Fruit fly (Drosophila melanogaster): ENCODE measurements around the gene CG31697.

Gene CG31697

dm6 chr2L:19571574-19572495 is 36.6 kb downstream of the CG31697 start (continued):
- peak; percentile 50; the same call in 2 of the 3 replicates for TF ChIP-seq CG6791 (GFP tag; IDR thresholded peaks at IDR 0.05; ENCODE audit: partially characterized antibody)
- peak; percentile 98 for TF ChIP-seq cg (GFP tag; optimal IDR thresholded peaks at IDR 0.05)
- no peak for TF ChIP-seq CG30403 (GFP tag; optimal IDR thresholded peaks at IDR 0.05)
- no peak for TF ChIP-seq CG1602 (GFP tag; optimal IDR thresholded peaks at IDR 0.05)
- no peak for TF ChIP-seq CG6175 (GFP tag; IDR thresholded peaks at IDR 0.05)
- TF ChIP-seq CG12659 (GFP tag; optimal IDR thresholded peaks at IDR 0.05), result no peak
- no peak for TF ChIP-seq phol (tag; optimal IDR thresholded peaks at IDR 0.05)
- TF ChIP-seq Trl (optimal IDR thresholded peaks at IDR 0.05), result peak; percentile 87 to 98
- peak; percentile 28 for TF ChIP-seq Trl (GFP tag; optimal IDR thresholded peaks at IDR 0.05)
- peak; percentile 94 for TF ChIP-seq sqz (GFP tag; optimal IDR thresholded peaks at IDR 0.05)
- TF ChIP-seq Ada2b (GFP tag; IDR thresholded peaks at IDR 0.05), result no peak
- no peak for TF ChIP-seq twi (tag; optimal IDR thresholded peaks at IDR 0.05)
- TF ChIP-seq hkb (optimal IDR thresholded peaks at IDR 0.05), result peak; percentile 51
- TF ChIP-seq hkb (GFP tag; IDR thresholded peaks at IDR 0.05), result peak; percentile 77
- TF ChIP-seq sd (tag; optimal IDR thresholded peaks at IDR 0.05), result peak; percentile 100
- no peak for TF ChIP-seq Asciz (GFP tag; optimal IDR thresholded peaks at IDR 0.05)
- TF ChIP-seq CG12391 (tag; optimal IDR thresholded peaks at IDR 0.05), result no peak
- no peak for TF ChIP-seq E2f2 (GFP tag; IDR thresholded peaks at IDR 0.05)
- peak; percentile 40 for TF ChIP-seq HmgZ (tag; optimal IDR thresholded peaks at IDR 0.05)
- TF ChIP-seq CG12299 (tag; optimal IDR thresholded peaks at IDR 0.05), result no peak
- TF ChIP-seq CG3163 (GFP tag; optimal IDR thresholded peaks at IDR 0.05), result peak; percentile 45
- TF ChIP-seq pita (GFP tag; optimal IDR thresholded peaks at IDR 0.05), result peak; percentile 46
- TF ChIP-seq CG9932 (GFP tag; IDR thresholded peaks at IDR 0.05), result no peak
- peak; percentile 69 for TF ChIP-seq vvl (GFP tag; IDR thresholded peaks at IDR 0.05)
- no peak for TF ChIP-seq CG7987 (GFP tag; optimal IDR thresholded peaks at IDR 0.05)
- no peak for TF ChIP-seq dysf (GFP tag; IDR thresholded peaks at IDR 0.05)
- TF ChIP-seq fd64A (GFP tag; optimal IDR thresholded peaks at IDR 0.05), result no peak
- TF ChIP-seq nau (GFP tag; optimal IDR thresholded peaks at IDR 0.05), result no peak
- peak; percentile 0 for TF ChIP-seq Ssrp (tag; optimal IDR thresholded peaks at IDR 0.05)
- TF ChIP-seq mirr (GFP tag; optimal IDR thresholded peaks at IDR 0.05), result no peak
- TF ChIP-seq CG32532 (GFP tag; IDR thresholded peaks at IDR 0.05), result 0 out of 2 replicates have a peak, but pooled peaks have one; percentile 17
- peak; percentile 79 for TF ChIP-seq CG10431 (GFP tag; optimal IDR thresholded peaks at IDR 0.05)
- peak; percentile 76; the same call in 2 of the 3 replicates for TF ChIP-seq z (GFP tag; IDR thresholded peaks at IDR 0.05)
- peak; percentile 39 for TF ChIP-seq CG17829 (tag; optimal IDR thresholded peaks at IDR 0.05)
- TF ChIP-seq CG12155 (GFP tag; optimal IDR thresholded peaks at IDR 0.05), result no peak
- peak; percentile 31; the same call in 1 of the 2 replicates for TF ChIP-seq unc-4 (GFP tag; IDR thresholded peaks at IDR 0.05; ENCODE audit: partially characterized antibody)
- no peak for TF ChIP-seq Awh (GFP tag; IDR thresholded peaks at IDR 0.05)
- TF ChIP-seq MTF-1 (GFP tag; optimal IDR thresholded peaks at IDR 0.05; ENCODE audit: borderline replicate concordance), result no peak
- TF ChIP-seq TFAM (GFP tag; optimal IDR thresholded peaks at IDR 0.05), result no peak
- TF ChIP-seq cato (GFP tag; optimal IDR thresholded peaks at IDR 0.05; ENCODE audit: borderline replicate concordance), result no peak
- peak; percentile 32; the same call in 1 of the 3 replicates for TF ChIP-seq ci (GFP tag; IDR thresholded peaks at IDR 0.05)
- TF ChIP-seq tx (GFP tag; optimal IDR thresholded peaks at IDR 0.05), result no peak
- TF ChIP-seq sens-2 (GFP tag; IDR thresholded peaks at IDR 0.05), result no peak
- no peak for TF ChIP-seq CG4730 (GFP tag; IDR thresholded peaks at IDR 0.05)
- peak; percentile 97 for TF ChIP-seq rib (GFP tag; IDR thresholded peaks at IDR 0.05)
- peak; percentile 94 for TF ChIP-seq CG15479 (GFP tag; optimal IDR thresholded peaks at IDR 0.05)
- TF ChIP-seq zen2 (GFP tag; IDR thresholded peaks at IDR 0.05; ENCODE audit: partially characterized antibody), result 0 out of 3 replicates have a peak, but pooled peaks have one; percentile 38
- no peak for TF ChIP-seq Rx (GFP tag; IDR thresholded peaks at IDR 0.05)
- TF ChIP-seq Sry-δ (GFP tag; optimal IDR thresholded peaks at IDR 0.05), result no peak

All from whole organism, embryonic.